Worm (Caenorhabditis elegans) whole organism, mixed stage, embryonic: Measurements from ENCODE around the gene pitr-3.

ENCODE experiments used
- blmp-1 ChIP-seq: fragments of 150-350 bp; optimal IDR thresholded peaks from 2 replicates; lab custom pipeline; 2014; ENCODE audit warnings: missing biosample characterization, missing genetic modification characterization
- ceh-43 ChIP-seq: fragments of 200-800 bp; sonication (Bioruptor generic); optimal IDR thresholded peaks from 2 replicates; lab custom pipeline; 2018; ENCODE audit warnings: mild to moderate bottlenecking, missing genetic modification characterization, moderate library complexity, missing compliant biosample characterization
- ces-1 ChIP-seq: fragments of 150-350 bp; optimal IDR thresholded peaks from 2 replicates; lab custom pipeline; 2014; ENCODE audit warnings: missing biosample characterization, missing genetic modification reagents, missing genetic modification characterization
- lsy-2 ChIP-seq: fragments of 150-350 bp; optimal IDR thresholded peaks from 2 replicates; lab custom pipeline; 2014; ENCODE audit warnings: missing biosample characterization, missing genetic modification characterization
- mls-2 ChIP-seq: sonication (generic microtip); optimal IDR thresholded peaks from 2 replicates; lab custom pipeline; 2016; ENCODE audit warnings: mild to moderate bottlenecking, missing genetic modification characterization, moderate library complexity, missing compliant biosample characterization
- pha-4 ChIP-seq: fragments of 150-350 bp; optimal IDR thresholded peaks from 2 replicates; lab custom pipeline; 2018; ENCODE audit warnings: missing biosample characterization, missing genetic modification reagents, missing genetic modification characterization
- snpc-4 ChIP-seq: fragments of 150-350 bp; optimal IDR thresholded peaks from 2 replicates; lab custom pipeline; 2014; ENCODE audit warnings: missing biosample characterization, missing genetic modification characterization
- ztf-11 ChIP-seq: fragments of 150-350 bp; optimal IDR thresholded peaks from 2 replicates; lab custom pipeline; 2014; ENCODE audit warnings: missing biosample characterization, missing genetic modification characterization

ce11 chrV:9175218-9175837 lies 34.1 kb upstream of the pitr-3 start, which contains the start of gene spas-1:
- TF ChIP-seq pha-4 (tag; lab: Kevin White, UChicago) (peak; percentile 84), snpc-4 (no peak), ces-1 (GFP tag; lab: Kevin White, UChicago) (no peak), ceh-43 (peak; percentile 56), mls-2 (tag; lab: Kevin White, UChicago) (peak; percentile 32), blmp-1 (tag; lab: Kevin White, UChicago) (no peak), ztf-11 (tag; lab: Kevin White, UChicago) (no peak), lsy-2 (tag; lab: Kevin White, UChicago) (no peak)
